Fruit fly (Drosophila melanogaster) whole organism, prepupa: ENCODE data around the gene CG6567.

ENCODE experiments used
- Blimp-1 ChIP-seq: fragments of 200-800 bp; sonication (Bioruptor generic); optimal IDR thresholded peaks from 3 replicates; lab custom pipeline; 2017; ENCODE audit warnings: missing biosample characterization, missing genetic modification characterization, mild to moderate bottlenecking, moderate library complexity, missing genetic modification reagents
- CG10631 ChIP-seq: fragments of 200-800 bp; sonication (Bioruptor generic); optimal IDR thresholded peaks from 2 replicates; lab custom pipeline; 2016; ENCODE audit warnings: missing biosample characterization, missing genetic modification characterization
- CG10669 ChIP-seq: fragments of 200-800 bp; sonication (Bioruptor generic); optimal IDR thresholded peaks from 3 replicates; lab custom pipeline; 2018; ENCODE audit warnings: missing biosample characterization, mild to moderate bottlenecking, missing genetic modification characterization, moderate library complexity
- CG11294 ChIP-seq: fragments of 200-800 bp; sonication (Bioruptor generic); IDR thresholded peaks from 2 replicates; pipeline ENCODE4 v1.3.6; 2022; ENCODE audit warnings: missing biosample characterization, missing genetic modification characterization
- CG11762 ChIP-seq: fragments of 200-800 bp; sonication (Bioruptor generic); optimal IDR thresholded peaks from 3 replicates; lab custom pipeline; 2016; ENCODE audit warnings: missing biosample characterization, missing genetic modification characterization; ENCODE audit not compliant: insufficient read depth
- CG11902 ChIP-seq: fragments of 200-800 bp; sonication (Bioruptor generic); optimal IDR thresholded peaks from 3 replicates; lab custom pipeline; 2016; ENCODE audit warnings: missing biosample characterization, missing genetic modification characterization
- CG15336 ChIP-seq: fragments of 200-800 bp; sonication (Bioruptor generic); IDR thresholded peaks from 2 replicates; pipeline ENCODE4 v1.3.6; 2022; ENCODE audit warnings: missing biosample characterization, missing genetic modification characterization
- CG1621 ChIP-seq: fragments of 200-800 bp; sonication (Bioruptor generic); optimal IDR thresholded peaks from 3 replicates; lab custom pipeline; 2018; ENCODE audit warnings: missing biosample characterization, mild to moderate bottlenecking, missing genetic modification characterization
- CG3032 ChIP-seq: fragments of 200-800 bp; optimal IDR thresholded peaks from 2 replicates; lab custom pipeline; 2019; ENCODE audit warnings: missing biosample characterization, mild to moderate bottlenecking, missing genetic modification characterization, moderate library complexity
- CG31627 ChIP-seq: fragments of 200-800 bp; sonication (Bioruptor generic); optimal IDR thresholded peaks from 3 replicates; lab custom pipeline; 2016; ENCODE audit warnings: missing biosample characterization, missing genetic modification characterization
- CG32006 ChIP-seq: fragments of 200-800 bp; sonication (Bioruptor generic); optimal IDR thresholded peaks from 3 replicates; lab custom pipeline; 2017; ENCODE audit warnings: missing biosample characterization, mild to moderate bottlenecking, missing genetic modification characterization
- CG3919 ChIP-seq: fragments of 200-800 bp; sonication (Bioruptor generic); optimal IDR thresholded peaks from 3 replicates; lab custom pipeline; 2016; ENCODE audit warnings: missing biosample characterization, missing genetic modification characterization
- CG6163 ChIP-seq: fragments of 200-800 bp; sonication (Bioruptor generic); IDR thresholded peaks from 3 replicates; pipeline ENCODE4 v1.3.6; 2022; ENCODE audit warnings: missing biosample characterization, missing genetic modification characterization
- CG6276 ChIP-seq: fragments of 200-800 bp; sonication (Bioruptor generic); optimal IDR thresholded peaks from 2 replicates; lab custom pipeline; 2017; ENCODE audit warnings: missing biosample characterization, mild to moderate bottlenecking, missing genetic modification characterization
- CG6792 ChIP-seq: fragments of 200-800 bp; sonication (Bioruptor generic); optimal IDR thresholded peaks from 3 replicates; lab custom pipeline; 2016; ENCODE audit warnings: missing biosample characterization, missing genetic modification characterization
- CG6808 ChIP-seq: fragments of 200-800 bp; sonication (Bioruptor generic); optimal IDR thresholded peaks from 3 replicates; lab custom pipeline; 2017; ENCODE audit warnings: missing biosample characterization, missing genetic modification characterization, mild to moderate bottlenecking, moderate library complexity, missing genetic modification reagents
- CG8632 ChIP-seq: fragments of 200-800 bp; sonication (Bioruptor generic); optimal IDR thresholded peaks from 3 replicates; lab custom pipeline; 2016; ENCODE audit warnings: missing biosample characterization, missing genetic modification characterization
- CG9139 ChIP-seq: fragments of 200-800 bp; sonication (Bioruptor generic); optimal IDR thresholded peaks from 3 replicates; lab custom pipeline; 2017; ENCODE audit warnings: missing biosample characterization, mild to moderate bottlenecking, missing genetic modification characterization
- Eip75B ChIP-seq: fragments of 200-800 bp; sonication (Bioruptor generic); optimal IDR thresholded peaks from 3 replicates; lab custom pipeline; 2016; ENCODE audit warnings: missing biosample characterization, missing genetic modification characterization
- Eip78C ChIP-seq: fragments of 200-800 bp; sonication (Bioruptor generic); peaks from one replicate; lab custom pipeline; 2016; ENCODE audit warnings: missing biosample characterization, missing genetic modification characterization
- Eip93F ChIP-seq: fragments of 200-800 bp; sonication (Bioruptor generic); optimal IDR thresholded peaks from 2 replicates; lab custom pipeline; 2016; ENCODE audit warnings: missing biosample characterization, mild to moderate bottlenecking, missing genetic modification characterization
- Ets21C ChIP-seq: fragments of 200-800 bp; sonication (Bioruptor generic); optimal IDR thresholded peaks from 3 replicates; lab custom pipeline; 2016; ENCODE audit warnings: missing biosample characterization, missing genetic modification characterization
- Ets96B ChIP-seq: fragments of 200-800 bp; optimal IDR thresholded peaks from 2 replicates; lab custom pipeline; 2019; ENCODE audit warnings: missing biosample characterization, mild to moderate bottlenecking, missing genetic modification characterization, moderate library complexity
- Gug ChIP-seq: fragments of 200-800 bp; sonication (Bioruptor generic); IDR thresholded peaks from 2 replicates; pipeline ENCODE4 v1.3.6; 2022; ENCODE audit warnings: missing biosample characterization, missing genetic modification characterization
- Hr38 ChIP-seq: sonication (Bioruptor generic); optimal IDR thresholded peaks from 2 replicates; lab custom pipeline; 2016; ENCODE audit warnings: missing biosample characterization, missing genetic modification characterization
- Hr4 ChIP-seq: fragments of 200-800 bp; sonication (Bioruptor generic); optimal IDR thresholded peaks from 3 replicates; lab custom pipeline; 2016; ENCODE audit warnings: missing biosample characterization, missing genetic modification characterization
- Lpt ChIP-seq: fragments of 200-800 bp; sonication (Bioruptor generic); optimal IDR thresholded peaks from 3 replicates; lab custom pipeline; 2016; ENCODE audit warnings: missing biosample characterization, missing genetic modification characterization
- Met ChIP-seq: fragments of 200-800 bp; sonication (Bioruptor generic); optimal IDR thresholded peaks from 3 replicates; lab custom pipeline; 2016; ENCODE audit warnings: missing biosample characterization, missing genetic modification characterization
- Smox ChIP-seq: fragments of 200-800 bp; sonication (Bioruptor generic); optimal IDR thresholded peaks from 3 replicates; lab custom pipeline; 2016; ENCODE audit warnings: missing biosample characterization, missing genetic modification characterization
- Sox14 ChIP-seq: fragments of 200-800 bp; sonication (Bioruptor generic); optimal IDR thresholded peaks from 3 replicates; lab custom pipeline; 2016; ENCODE audit warnings: missing biosample characterization, missing genetic modification characterization
- Sox15 ChIP-seq: fragments of 200-800 bp; sonication (Bioruptor generic); optimal IDR thresholded peaks from 3 replicates; lab custom pipeline; 2016; ENCODE audit warnings: missing biosample characterization, missing genetic modification characterization
- achi ChIP-seq: fragments of 200-800 bp; sonication (Bioruptor generic); optimal IDR thresholded peaks from 3 replicates; lab custom pipeline; 2016; ENCODE audit warnings: missing biosample characterization, missing genetic modification characterization
- acj6 ChIP-seq: fragments of 200-800 bp; sonication (Bioruptor generic); optimal IDR thresholded peaks from 3 replicates; lab custom pipeline; 2016; ENCODE audit warnings: missing biosample characterization, missing genetic modification characterization
- cyc ChIP-seq: fragments of 200-800 bp; sonication (Bioruptor generic); optimal IDR thresholded peaks from 3 replicates; lab custom pipeline; 2016; ENCODE audit warnings: missing biosample characterization, missing genetic modification characterization
- dac ChIP-seq: fragments of 200-800 bp; sonication (Bioruptor generic); optimal IDR thresholded peaks from 2 replicates; lab custom pipeline; 2017; ENCODE audit warnings: missing biosample characterization, mild to moderate bottlenecking, missing genetic modification characterization
- dsx ChIP-seq: fragments of 200-800 bp; optimal IDR thresholded peaks from 3 replicates; lab custom pipeline; 2019; ENCODE audit warnings: missing biosample characterization, mild to moderate bottlenecking, missing genetic modification characterization, moderate library complexity; ENCODE audit not compliant: poor library complexity, severe bottlenecking
- eg ChIP-seq: fragments of 200-800 bp; sonication (Bioruptor generic); IDR thresholded peaks from 3 replicates; pipeline ENCODE4 v1.3.6; 2022; ENCODE audit warnings: missing biosample characterization, missing genetic modification characterization
- fd59A ChIP-seq: fragments of 200-800 bp; sonication (Bioruptor generic); optimal IDR thresholded peaks from 2 replicates; lab custom pipeline; 2017; ENCODE audit warnings: missing biosample characterization, mild to moderate bottlenecking, missing genetic modification characterization, missing genetic modification reagents
- fd85E ChIP-seq: fragments of 200-800 bp; sonication (Bioruptor generic); optimal IDR thresholded peaks from 3 replicates; lab custom pipeline; 2016; ENCODE audit warnings: missing biosample characterization, missing genetic modification characterization
- fkh ChIP-seq: fragments of 200-800 bp; sonication (Bioruptor generic); optimal IDR thresholded peaks from 3 replicates; lab custom pipeline; 2017; ENCODE audit warnings: missing biosample characterization, mild to moderate bottlenecking, missing genetic modification characterization, moderate library complexity
- lz ChIP-seq: fragments of 200-800 bp; sonication (Bioruptor generic); optimal IDR thresholded peaks from 3 replicates; lab custom pipeline; 2016; ENCODE audit warnings: missing biosample characterization, missing genetic modification characterization
- net ChIP-seq: fragments of 200-800 bp; sonication (Bioruptor generic); optimal IDR thresholded peaks from 3 replicates; lab custom pipeline; 2016; ENCODE audit warnings: missing biosample characterization, missing genetic modification characterization
- spab ChIP-seq: fragments of 200-800 bp; sonication (Bioruptor generic); optimal IDR thresholded peaks from 2 replicates; lab custom pipeline; 2017; ENCODE audit warnings: missing biosample characterization, mild to moderate bottlenecking, missing genetic modification characterization, missing genetic modification reagents
- ss ChIP-seq, 2 experiments: fragments of 200-800 bp; sonication (Bioruptor generic); optimal IDR thresholded peaks; 2 replicates in 1 of 2; 3 replicates in 1 of 2; lab custom pipeline; 2017 to 2018; ENCODE audit warnings: mild to moderate bottlenecking in 2 of 2, missing biosample characterization in 2 of 2, missing genetic modification characterization in 2 of 2, moderate library complexity in 1 of 2
- svp ChIP-seq: fragments of 200-800 bp; sonication (Bioruptor generic); peaks from one replicate; lab custom pipeline; 2016; ENCODE audit warnings: missing biosample characterization, missing genetic modification characterization
- topi ChIP-seq: fragments of 200-800 bp; sonication (Bioruptor generic); optimal IDR thresholded peaks from 3 replicates; lab custom pipeline; 2016; ENCODE audit warnings: missing biosample characterization, missing genetic modification characterization

The CG6567 gene

DNA sequence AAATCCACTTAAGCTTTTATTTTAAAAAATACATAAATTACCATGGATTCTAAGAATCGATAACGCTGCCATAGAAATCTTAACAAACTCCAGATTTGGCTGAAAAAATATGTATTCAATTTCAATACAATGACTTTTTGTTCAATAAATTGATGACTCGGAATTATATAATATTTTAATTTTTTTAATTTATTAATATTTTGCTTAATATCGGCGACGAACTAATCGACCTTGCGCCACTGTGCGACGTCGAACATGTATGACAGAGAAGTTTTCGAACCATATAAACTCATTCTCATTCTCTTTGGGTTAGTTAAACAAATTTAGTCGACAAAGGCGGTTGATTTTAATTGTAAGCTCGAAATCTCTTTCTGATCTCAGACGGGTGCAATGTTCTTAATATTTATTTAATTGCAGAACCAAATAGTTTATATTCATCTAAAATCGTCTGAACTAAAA, 4.7 kb downstream of the CG6567 start, which contains the start of gene CG42394 (continued):
- TF ChIP-seq CG8632 (GFP tag; lab: Kevin White, UChicago) (peak; percentile 89), Eip75B (GFP tag; lab: Kevin White, UChicago) (peak; percentile 86), CG11762 (GFP tag; lab: Kevin White, UChicago) (peak; percentile 94), Smox (peak; percentile 90), Met (GFP tag; lab: Kevin White, UChicago) (peak; percentile 91), CG6792 (GFP tag; lab: Kevin White, UChicago) (peak; percentile 84), lz (GFP tag; lab: Kevin White, UChicago) (peak; percentile 83), fkh (GFP tag; lab: Kevin White, UChicago) (peak; percentile 30), Ets21C (peak; percentile 69), CG6163 (GFP tag; lab: Robert Waterston, UW) (peak; percentile 95), CG1621 (peak; percentile 86), CG3032 (tag; lab: Kevin White, UChicago) (peak; percentile 93), ss (GFP tag; optimal IDR thresholded peaks at IDR 0.05; lab: Kevin White, UChicago) (peak; percentile 89 to 92), cyc (GFP tag; lab: Kevin White, UChicago) (peak; percentile 77), dac (GFP tag; lab: Kevin White, UChicago) (peak; percentile 82), CG31627 (GFP tag; lab: Kevin White, UChicago) (peak; percentile 77), fd85E (peak; percentile 81), CG10631 (GFP tag; lab: Kevin White, UChicago) (peak; percentile 92), Sox15 (GFP tag; lab: Kevin White, UChicago) (peak; percentile 55), CG9139 (peak; percentile 88), spab (peak; percentile 95), CG6808 (GFP tag; lab: Kevin White, UChicago) (peak; percentile 87), Sox14 (peak; percentile 88)
- TF ChIP-seq, all 60 proteins: peak for 59

DNA sequence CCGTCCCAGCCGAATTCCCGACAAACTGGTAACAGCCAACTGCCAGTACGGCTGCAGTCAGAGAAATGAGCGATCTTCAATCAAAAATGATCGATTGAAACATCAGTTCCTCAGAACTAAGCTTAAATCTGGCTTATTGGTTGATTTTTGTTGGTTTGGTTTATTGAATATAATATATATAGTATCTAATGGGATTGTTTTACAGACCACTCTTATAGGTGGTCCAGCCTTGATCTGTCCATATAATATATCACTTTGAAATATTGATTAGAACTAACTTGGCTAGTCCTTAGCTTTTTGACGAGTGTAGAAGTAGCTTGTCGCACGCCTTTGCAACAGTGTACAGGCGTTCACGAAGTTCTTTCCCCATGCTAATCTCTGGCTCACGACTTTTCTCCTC, 11.8 kb downstream of the CG6567 start:
- TF ChIP-seq ss (GFP tag; optimal IDR thresholded peaks at IDR 0.05; lab: Kevin White, UChicago) = peak; percentile 4 to 31
- peak; percentile 19 for TF ChIP-seq acj6 (GFP tag; lab: Kevin White, UChicago)
- peak; percentile 70 for TF ChIP-seq Eip78C (GFP tag; lab: Kevin White, UChicago)
- 0 out of 2 replicates have a peak, but pooled peaks have one; percentile 12 for TF ChIP-seq CG15336 (GFP tag; lab: Robert Waterston, UW)
- no peak for TF ChIP-seq CG11294 (GFP tag; lab: Robert Waterston, UW)
- TF ChIP-seq CG6808 (GFP tag; lab: Kevin White, UChicago) = peak; percentile 44
- peak; percentile 48 for TF ChIP-seq CG32006 (GFP tag; lab: Kevin White, UChicago)
- no peak for TF ChIP-seq CG6276 (GFP tag; lab: Kevin White, UChicago)
- TF ChIP-seq Hr4 = no peak
- TF ChIP-seq CG3032 (tag; lab: Kevin White, UChicago) = peak; percentile 58
- peak; percentile 31 for TF ChIP-seq Ets96B (tag; lab: Kevin White, UChicago)
- peak; percentile 61 for TF ChIP-seq dsx (GFP tag; lab: Kevin White, UChicago)
- peak; percentile 24 for TF ChIP-seq CG3919 (GFP tag; lab: Kevin White, UChicago)
- no peak for TF ChIP-seq CG8632 (GFP tag; lab: Kevin White, UChicago)
- peak; percentile 16 for TF ChIP-seq fd59A (GFP tag; lab: Kevin White, UChicago)
- TF ChIP-seq achi (GFP tag; lab: Kevin White, UChicago) = peak; percentile 20
- peak; percentile 28 for TF ChIP-seq CG10631 (GFP tag; lab: Kevin White, UChicago)
- peak; percentile 30 for TF ChIP-seq CG10669 (GFP tag; lab: Kevin White, UChicago)

DNA sequence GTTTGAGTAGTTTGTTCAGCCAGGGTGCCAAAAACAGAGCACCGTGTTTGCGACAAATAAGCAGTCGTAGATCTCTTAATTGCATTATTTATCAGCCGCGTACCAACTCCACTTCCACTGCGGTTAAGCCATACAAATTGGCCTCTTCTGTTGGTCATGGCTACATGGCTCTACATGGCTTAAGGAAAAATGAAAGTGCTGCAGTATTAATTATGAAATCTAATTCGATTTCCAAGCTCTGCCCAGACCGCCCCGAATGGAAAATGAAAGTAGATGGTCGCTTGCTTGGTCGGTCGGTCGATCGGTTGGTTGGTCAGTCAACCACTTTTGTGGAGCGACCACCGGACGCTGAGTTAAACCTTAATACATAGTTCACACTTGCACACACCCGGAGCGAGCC, 17.3 kb downstream of the CG6567 start:
- no peak for TF ChIP-seq Eip93F (GFP tag; lab: Kevin White, UChicago)
- TF ChIP-seq svp (GFP tag; lab: Kevin White, UChicago) = no peak
- TF ChIP-seq CG11902 (GFP tag; lab: Kevin White, UChicago) = no peak
- TF ChIP-seq CG10669 (GFP tag; lab: Kevin White, UChicago) = no peak
- no peak for TF ChIP-seq Met (GFP tag; lab: Kevin White, UChicago)
- no peak for TF ChIP-seq Blimp-1 (GFP tag; lab: Kevin White, UChicago)
- no peak for TF ChIP-seq Sox14
- no peak for TF ChIP-seq dac (GFP tag; lab: Kevin White, UChicago)
- TF ChIP-seq Lpt = no peak
- TF ChIP-seq net = no peak
- TF ChIP-seq Hr38 (GFP tag; lab: Kevin White, UChicago) = no peak
- TF ChIP-seq CG32006 (GFP tag; lab: Kevin White, UChicago) = no peak
- no peak for TF ChIP-seq CG6163 (GFP tag; lab: Robert Waterston, UW)
- no peak for TF ChIP-seq topi
- no peak for TF ChIP-seq CG6792 (GFP tag; lab: Kevin White, UChicago)
- no peak for TF ChIP-seq Eip78C (GFP tag; lab: Kevin White, UChicago)
- TF ChIP-seq CG6808 (GFP tag; lab: Kevin White, UChicago) = no peak
- TF ChIP-seq eg (GFP tag; lab: Robert Waterston, UW) = no peak
- no peak for TF ChIP-seq Gug (GFP tag; lab: Robert Waterston, UW)
- TF ChIP-seq, all 60 proteins: peak for 0
